Fruit fly (Drosophila melanogaster) whole organism, embryonic: Measurements from ENCODE around the gene CG34353.

Experiments used
- Adf1 ChIP-seq: fragments of 200-800 bp; sonication (Bioruptor generic); IDR thresholded peaks from 2 replicates; pipeline ENCODE4 v1.3.6; 2022; ENCODE audit warnings: missing biosample characterization, missing genetic modification characterization
- B-H2 ChIP-seq: fragments of 200-800 bp; sonication (Bioruptor generic); optimal IDR thresholded peaks from 2 replicates; lab custom pipeline; 2018; ENCODE audit warnings: missing biosample characterization, mild to moderate bottlenecking, missing genetic modification characterization
- CG1024 ChIP-seq: fragments of 200-800 bp; sonication (Bioruptor generic); IDR thresholded peaks from 2 replicates; pipeline ENCODE4 v1.3.6; 2022; ENCODE audit warnings: missing biosample characterization, missing genetic modification characterization
- CG11085 ChIP-seq: fragments of 200-800 bp; sonication (Bioruptor generic); IDR thresholded peaks from 2 replicates; pipeline ENCODE4 v1.3.6; 2022; ENCODE audit warnings: missing biosample characterization, missing genetic modification characterization
- CG12155 ChIP-seq: fragments of 200-800 bp; sonication (Bioruptor generic); optimal IDR thresholded peaks from 3 replicates; lab custom pipeline; 2016; ENCODE audit warnings: missing biosample characterization, missing genetic modification characterization
- CG12391 ChIP-seq: fragments of 200-800 bp; sonication (Bioruptor generic); optimal IDR thresholded peaks from 3 replicates; lab custom pipeline; 2018; ENCODE audit warnings: missing biosample characterization, mild to moderate bottlenecking, missing genetic modification characterization, moderate library complexity
- CG12659 ChIP-seq: fragments of 200-800 bp; sonication (Bioruptor generic); optimal IDR thresholded peaks from 3 replicates; lab custom pipeline; 2017; ENCODE audit warnings: mild to moderate bottlenecking, missing biosample characterization, missing genetic modification reagents, missing genetic modification characterization
- CG12744 ChIP-seq: fragments of 200-800 bp; sonication (Bioruptor generic); optimal IDR thresholded peaks from 2 replicates; lab custom pipeline; 2016; ENCODE audit warnings: missing biosample characterization, missing genetic modification characterization
- CG13775 ChIP-seq: fragments of 200-800 bp; sonication (Bioruptor generic); optimal IDR thresholded peaks from 3 replicates; lab custom pipeline; 2017; ENCODE audit warnings: missing biosample characterization, mild to moderate bottlenecking, missing genetic modification characterization
- CG13894 ChIP-seq: fragments of 200-800 bp; sonication (Bioruptor generic); optimal IDR thresholded peaks from 3 replicates; lab custom pipeline; 2018; ENCODE audit warnings: missing biosample characterization, mild to moderate bottlenecking, missing genetic modification characterization, moderate library complexity
- CG14014 ChIP-seq: fragments of 200-800 bp; sonication (Bioruptor generic); IDR thresholded peaks from 2 replicates; pipeline ENCODE4 v1.3.6; 2022; ENCODE audit warnings: missing biosample characterization, missing genetic modification characterization
- CG2199 ChIP-seq: fragments of 200-800 bp; sonication (Bioruptor generic); IDR thresholded peaks from 3 replicates; pipeline ENCODE4 v1.3.6; 2022; ENCODE audit warnings: missing biosample characterization, missing genetic modification characterization
- CG3163 ChIP-seq: fragments of 200-800 bp; sonication (Bioruptor generic); optimal IDR thresholded peaks from 3 replicates; lab custom pipeline; 2016; ENCODE audit warnings: missing biosample characterization, missing genetic modification characterization
- CG34224 ChIP-seq: fragments of 200-800 bp; sonication (Bioruptor generic); IDR thresholded peaks from 3 replicates; pipeline ENCODE4 v1.3.6; 2022; ENCODE audit warnings: missing biosample characterization, missing genetic modification characterization; ENCODE audit not compliant: partially characterized antibody
- CG3847 ChIP-seq: fragments of 200-800 bp; sonication (Bioruptor generic); IDR thresholded peaks from 2 replicates; pipeline ENCODE4 v1.3.6; 2022; ENCODE audit warnings: missing biosample characterization, missing genetic modification characterization
- CG4360 ChIP-seq: fragments of 200-800 bp; sonication (Bioruptor generic); IDR thresholded peaks from 2 replicates; pipeline ENCODE4 v1.3.6; 2022; ENCODE audit warnings: missing biosample characterization, missing genetic modification characterization
- CG5180 ChIP-seq: fragments of 200-800 bp; sonication (Bioruptor generic); optimal IDR thresholded peaks from 3 replicates; lab custom pipeline; 2017; ENCODE audit warnings: missing biosample characterization, missing genetic modification characterization, mild to moderate bottlenecking, moderate library complexity, missing genetic modification reagents
- CG8089 ChIP-seq: fragments of 200-800 bp; sonication (Bioruptor generic); optimal IDR thresholded peaks from 3 replicates; lab custom pipeline; 2016; ENCODE audit warnings: missing biosample characterization, missing genetic modification characterization
- CG8290 ChIP-seq, 3 experiments: fragments of 200-800 bp; sonication (Bioruptor generic); optimal IDR thresholded peaks; 2 replicates each; lab custom pipeline; 2016 to 2019; ENCODE audit warnings: missing biosample characterization in 3 of 3, missing genetic modification characterization in 3 of 3, mild to moderate bottlenecking in 2 of 3, moderate library complexity in 1 of 3
- CoRest ChIP-seq: fragments of 200-800 bp; sonication (Bioruptor generic); optimal IDR thresholded peaks from 3 replicates; lab custom pipeline; 2018; ENCODE audit warnings: missing biosample characterization, mild to moderate bottlenecking, missing genetic modification characterization, moderate library complexity
- Deaf1 ChIP-seq: fragments of 200-800 bp; optimal IDR thresholded peaks from 3 replicates; lab custom pipeline; 2019; ENCODE audit warnings: missing biosample characterization, mild to moderate bottlenecking, missing genetic modification characterization, moderate library complexity
- HmgZ ChIP-seq: fragments of 200-800 bp; sonication (Bioruptor generic); optimal IDR thresholded peaks from 2 replicates; lab custom pipeline; 2018; ENCODE audit warnings: missing biosample characterization, mild to moderate bottlenecking, missing genetic modification characterization
- Jarid2 ChIP-seq: fragments of 200-800 bp; sonication (Bioruptor generic); optimal IDR thresholded peaks from 3 replicates; lab custom pipeline; 2017; ENCODE audit warnings: mild to moderate bottlenecking, missing biosample characterization, missing genetic modification reagents, missing genetic modification characterization
- Med ChIP-seq: fragments of 200-800 bp; sonication (Bioruptor generic); peaks from one replicate; lab custom pipeline; 2016; ENCODE audit warnings: missing biosample characterization, missing genetic modification characterization, mild to moderate bottlenecking, inconsistent platforms, moderate library complexity
- Mrtf ChIP-seq: fragments of 200-800 bp; sonication (Bioruptor generic); IDR thresholded peaks from 3 replicates; pipeline ENCODE4 v1.3.6; 2022; ENCODE audit warnings: missing biosample characterization, missing genetic modification characterization
- Nf-YB ChIP-seq: fragments of 200-800 bp; sonication (Bioruptor generic); optimal IDR thresholded peaks from 3 replicates; lab custom pipeline; 2019; ENCODE audit warnings: missing biosample characterization, mild to moderate bottlenecking, missing genetic modification characterization, moderate library complexity
- Nf-YC ChIP-seq: fragments of 200-800 bp; optimal IDR thresholded peaks from 3 replicates; lab custom pipeline; 2019; ENCODE audit warnings: missing biosample characterization, mild to moderate bottlenecking, missing genetic modification characterization, moderate library complexity
- PHDP ChIP-seq: fragments of 200-800 bp; sonication (Bioruptor generic); optimal IDR thresholded peaks from 3 replicates; lab custom pipeline; 2018; ENCODE audit warnings: missing biosample characterization, mild to moderate bottlenecking, missing genetic modification characterization, moderate library complexity
- Sry-δ ChIP-seq: fragments of 200-800 bp; sonication (Bioruptor generic); optimal IDR thresholded peaks from 2 replicates; lab custom pipeline; 2016; ENCODE audit warnings: missing biosample characterization, missing genetic modification characterization
- abd-A ChIP-seq: fragments of 200-800 bp; sonication (Bioruptor generic); optimal IDR thresholded peaks from 3 replicates; lab custom pipeline; 2019; ENCODE audit warnings: missing biosample characterization, mild to moderate bottlenecking, missing genetic modification characterization, moderate library complexity
- al ChIP-seq: fragments of 200-800 bp; sonication (Bioruptor generic); IDR thresholded peaks from 2 replicates; pipeline ENCODE4 v1.3.6; 2022; ENCODE audit warnings: missing biosample characterization, missing genetic modification characterization
- amos ChIP-seq: fragments of 200-800 bp; sonication (Bioruptor generic); IDR thresholded peaks from 2 replicates; pipeline ENCODE4 v1.3.6; 2022; ENCODE audit warnings: missing biosample characterization, missing genetic modification characterization; ENCODE audit not compliant: partially characterized antibody
- cad ChIP-seq: fragments of >200 bp; optimal IDR thresholded peaks from 2 replicates; lab custom pipeline; 2017; ENCODE audit warnings: missing biosample characterization, missing genetic modification characterization
- cato ChIP-seq: fragments of 200-800 bp; sonication (Bioruptor generic); optimal IDR thresholded peaks from 2 replicates; lab custom pipeline; 2016; ENCODE audit warnings: missing biosample characterization, missing genetic modification characterization, borderline replicate concordance
- chinmo ChIP-seq: fragments of 200-800 bp; sonication (Bioruptor generic); IDR thresholded peaks from 4 replicates; pipeline ENCODE4 v1.3.6; 2022; ENCODE audit warnings: missing biosample characterization, missing genetic modification characterization; ENCODE audit not compliant: partially characterized antibody
- chm ChIP-seq: fragments of 200-800 bp; sonication (Bioruptor generic); IDR thresholded peaks from 2 replicates; pipeline ENCODE4 v1.3.6; 2022; ENCODE audit warnings: missing biosample characterization, missing genetic modification characterization
- ci ChIP-seq: fragments of 200-800 bp; sonication (Bioruptor generic); IDR thresholded peaks from 3 replicates; pipeline ENCODE4 v1.3.6; 2022; ENCODE audit warnings: missing biosample characterization, missing genetic modification characterization
- crol ChIP-seq: fragments of 200-800 bp; sonication (Bioruptor generic); IDR thresholded peaks from 2 replicates; pipeline ENCODE4 v1.3.6; 2022; ENCODE audit warnings: missing biosample characterization, missing genetic modification characterization
- dysf ChIP-seq: fragments of 200-800 bp; sonication (Bioruptor generic); IDR thresholded peaks from 3 replicates; pipeline ENCODE4 v1.3.6; 2022; ENCODE audit warnings: missing biosample characterization, missing genetic modification characterization
- ewg ChIP-seq: fragments of 200-800 bp; sonication (Bioruptor generic); optimal IDR thresholded peaks from 3 replicates; lab custom pipeline; 2017; ENCODE audit warnings: mild to moderate bottlenecking, missing biosample characterization, missing genetic modification reagents, missing genetic modification characterization
- gro ChIP-seq: fragments of 200-800 bp; sonication (Bioruptor generic); optimal IDR thresholded peaks from 2 replicates; lab custom pipeline; 2016; ENCODE audit warnings: missing biosample characterization, missing genetic modification characterization
- jing ChIP-seq: fragments of 200-800 bp; sonication (Bioruptor generic); optimal IDR thresholded peaks from 2 replicates; lab custom pipeline; 2018; ENCODE audit warnings: missing biosample characterization, mild to moderate bottlenecking, missing genetic modification characterization
- lilli ChIP-seq: fragments of 200-800 bp; sonication (Bioruptor generic); optimal IDR thresholded peaks from 3 replicates; lab custom pipeline; 2016; ENCODE audit warnings: missing biosample characterization, missing genetic modification characterization
- nom ChIP-seq: fragments of 200-800 bp; sonication (Bioruptor generic); optimal IDR thresholded peaks from 2 replicates; lab custom pipeline; 2017; ENCODE audit warnings: missing biosample characterization, missing genetic modification characterization, mild to moderate bottlenecking, moderate library complexity, missing genetic modification reagents
- otp ChIP-seq: fragments of 200-800 bp; sonication (Bioruptor generic); IDR thresholded peaks from 3 replicates; pipeline ENCODE4, ENCODE4 v1.3.6; 2022; ENCODE audit warnings: missing biosample characterization, missing genetic modification characterization
- psq ChIP-seq: fragments of 200-800 bp; sonication (Bioruptor generic); optimal IDR thresholded peaks from 2 replicates; lab custom pipeline; 2017; ENCODE audit warnings: missing biosample characterization, missing genetic modification characterization
- row ChIP-seq: fragments of 200-800 bp; sonication (Bioruptor generic); IDR thresholded peaks from 3 replicates; pipeline ENCODE4 v1.3.6; 2022; ENCODE audit warnings: missing biosample characterization, missing genetic modification characterization
- scrt ChIP-seq: fragments of 200-800 bp; sonication (Bioruptor generic); optimal IDR thresholded peaks from 2 replicates; lab custom pipeline; 2018; ENCODE audit warnings: missing biosample characterization, mild to moderate bottlenecking, missing genetic modification characterization, moderate library complexity
- sens ChIP-seq: fragments of 200-800 bp; sonication (Bioruptor generic); peaks from one replicate; lab custom pipeline; 2016; ENCODE audit warnings: missing biosample characterization, missing genetic modification characterization
- zen ChIP-seq: fragments of 200-800 bp; sonication (Bioruptor generic); optimal IDR thresholded peaks from 3 replicates; lab custom pipeline; 2018; ENCODE audit warnings: missing biosample characterization, mild to moderate bottlenecking, missing genetic modification characterization, moderate library complexity

Gene CG34353

DNA sequence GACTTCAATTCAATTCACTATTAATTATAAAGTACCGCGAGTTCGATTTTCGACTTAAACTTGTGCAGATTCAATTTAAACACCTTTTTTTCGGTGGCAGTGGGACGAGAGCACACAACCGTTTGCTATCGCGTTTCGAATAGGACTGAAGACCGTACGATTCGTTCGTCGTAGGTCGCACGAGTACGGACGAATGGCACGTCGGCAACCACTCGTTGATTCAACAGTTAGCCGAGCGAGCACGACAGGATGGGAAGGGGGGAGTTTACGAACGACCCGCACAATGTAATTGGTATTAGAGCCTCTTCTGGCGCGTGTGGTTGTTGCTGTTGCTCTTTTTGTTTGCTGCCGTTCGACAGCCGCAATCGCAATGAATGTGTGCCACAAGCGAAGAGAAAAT lies at the start of gene CG34353:
TSS of gene CG34353 (minus strand) at position 149 of the 400 bp plus-strand sequence.
- TF ChIP-seq ci (GFP tag; lab: Robert Waterston, UW) (peak; percentile 69; the same call in 2 of the 3 replicates), amos (peak; percentile 28; the same call in 1 of the 2 replicates), Nf-YC (tag; lab: Kevin White, UChicago) (peak; percentile 73), CG3163 (GFP tag; lab: Kevin White, UChicago) (peak; percentile 99), CG8290 (GFP tag; optimal IDR thresholded peaks at IDR 0.05; lab: Kevin White, UChicago) (no peak), CG8290 (tag; optimal IDR thresholded peaks at IDR 0.05; lab: Kevin White, UChicago) (peak in 1 of 2 experiments; percentile 72), CG1024 (GFP tag; lab: Robert Waterston, UW) (no peak), ewg (GFP tag; lab: Kevin White, UChicago) (peak; percentile 48), Nf-YB (GFP tag; lab: Kevin White, UChicago) (peak; percentile 63), nom (GFP tag; lab: Kevin White, UChicago) (no peak), B-H2 (GFP tag; lab: Kevin White, UChicago) (peak; percentile 59), sens (GFP tag; lab: Kevin White, UChicago) (peak; percentile 83), al (GFP tag; lab: Robert Waterston, UW) (no peak), CG8089 (GFP tag; lab: Kevin White, UChicago) (peak; percentile 0), CG14014 (0 out of 2 replicates have a peak, but pooled peaks have one; percentile 15), otp (GFP tag; lab: Robert Waterston, UW) (peak; percentile 17; the same call in 1 of the 3 replicates), row (GFP tag; lab: Robert Waterston, UW) (no peak), PHDP (peak; percentile 20), CG12155 (GFP tag; lab: Kevin White, UChicago) (peak; percentile 94), CG4360 (GFP tag; lab: Robert Waterston, UW) (peak; percentile 58), Med (GFP tag; lab: Kevin White, UChicago) (peak; percentile 67), CG3847 (GFP tag; lab: Robert Waterston, UW) (0 out of 2 replicates have a peak, but pooled peaks have one; percentile 19), zen (tag; lab: Kevin White, UChicago) (peak; percentile 13), HmgZ (tag; lab: Kevin White, UChicago) (peak; percentile 70), cato (GFP tag; lab: Kevin White, UChicago) (no peak), CG5180 (peak; percentile 4), lilli (GFP tag; lab: Kevin White, UChicago) (no peak), Adf1 (GFP tag; lab: Robert Waterston, UW) (peak; percentile 35; the same call in 1 of the 2 replicates), cad (no peak), Mrtf (GFP tag; lab: Robert Waterston, UW) (no peak), CG11085 (GFP tag; lab: Robert Waterston, UW) (no peak), scrt (GFP tag; lab: Kevin White, UChicago) (peak; percentile 98), CG12744 (GFP tag; lab: Kevin White, UChicago) (peak; percentile 70), Sry-δ (GFP tag; lab: Kevin White, UChicago) (no peak), CG2199 (GFP tag; lab: Robert Waterston, UW) (0 out of 3 replicates have a peak, but pooled peaks have one; percentile 21), CG34224 (GFP tag; lab: Robert Waterston, UW) (peak; percentile 30; the same call in 1 of the 3 replicates), chinmo (peak; percentile 89; the same call in 3 of the 4 replicates), gro (GFP tag; lab: Kevin White, UChicago) (peak; percentile 34), CoRest (peak; percentile 16), CG13894 (peak; percentile 14), CG12391 (tag; lab: Kevin White, UChicago) (peak; percentile 4), abd-A (tag; lab: Kevin White, UChicago) (peak; percentile 77), chm (GFP tag; lab: Robert Waterston, UW) (peak; percentile 64), Jarid2 (peak; percentile 70), psq (GFP tag; lab: Kevin White, UChicago) (peak; percentile 1), jing (GFP tag; lab: Kevin White, UChicago) (peak; percentile 80), crol (peak; percentile 97), Deaf1 (peak; percentile 99), CG13775 (no peak), CG12659 (GFP tag; lab: Kevin White, UChicago) (no peak), dysf (0 out of 3 replicates have a peak, but pooled peaks have one; percentile 19)
